Worm (Caenorhabditis elegans) whole organism, mixed stage, embryonic: ENCODE measurements around the gene mtm-3.

Experiments
- nhr-237 ChIP-seq: fragments of 150-350 bp; optimal IDR thresholded peaks from 2 replicates; lab custom pipeline; 2014; ENCODE audit warnings: missing biosample characterization, missing genetic modification characterization
- unc-62 ChIP-seq: fragments of 150-350 bp; optimal IDR thresholded peaks from 2 replicates; lab custom pipeline; 2014; ENCODE audit warnings: missing biosample characterization, missing genetic modification reagents, missing genetic modification characterization

ce11 chrIII:3742090-3742489 is 58.2 kb downstream of the mtm-3 start:
- TF ChIP-seq nhr-237 (tag; lab: Kevin White, UChicago): no peak
- TF ChIP-seq unc-62: no peak
